Worm (Caenorhabditis elegans): ENCODE measurements around the gene sdz-4.
"Not testable (repeated sequence)": the region's sequence is repeated elsewhere in the genome, so short reads cannot be mapped to it uniquely, and the experiment has no call there.

DNA sequence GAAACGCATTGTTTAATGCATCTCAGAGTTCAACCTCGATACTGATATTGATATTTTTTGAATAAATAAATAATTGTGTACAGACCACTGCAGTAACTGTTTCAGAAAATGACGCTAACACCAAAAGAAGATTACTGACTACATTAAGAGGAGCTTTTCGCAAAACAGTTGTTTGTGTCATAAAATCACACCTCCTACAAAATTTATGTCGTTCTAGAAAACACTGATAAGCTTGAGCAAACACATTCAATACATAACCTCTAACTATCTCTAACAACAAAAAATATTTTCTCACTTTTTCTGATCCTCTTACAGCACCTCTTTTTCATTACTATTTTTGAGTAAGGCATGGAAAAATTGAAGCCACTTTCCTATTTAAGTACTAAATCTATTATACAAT lies 4.1 kb upstream of the sdz-4 start, which contains the start of gene fbxc-7:
- TF ChIP-seq unc-62 (GFP tag; optimal IDR thresholded peaks at IDR 0.05); skn-1 (tag; optimal IDR thresholded peaks at IDR 0.05); lin-39 (tag; optimal IDR thresholded peaks at IDR 0.05); blmp-1 (tag; optimal IDR thresholded peaks at IDR 0.05; ENCODE audit: insufficient read depth); nhr-11 (tag; optimal IDR thresholded peaks at IDR 0.05); ZK546.5 (tag; optimal IDR thresholded peaks at IDR 0.05); ztf-11 (tag; optimal IDR thresholded peaks at IDR 0.05); egl-27 (tag; optimal IDR thresholded peaks at IDR 0.05); elt-1 (tag; optimal IDR thresholded peaks at IDR 0.05); R02D3.7 (tag; optimal IDR thresholded peaks at IDR 0.05); sem-4 (tag; optimal IDR thresholded peaks at IDR 0.05): not testable (repeated sequence)
